Worm (Caenorhabditis elegans): ENCODE measurements around the gene pro-1.

Gene pro-1

DNA sequence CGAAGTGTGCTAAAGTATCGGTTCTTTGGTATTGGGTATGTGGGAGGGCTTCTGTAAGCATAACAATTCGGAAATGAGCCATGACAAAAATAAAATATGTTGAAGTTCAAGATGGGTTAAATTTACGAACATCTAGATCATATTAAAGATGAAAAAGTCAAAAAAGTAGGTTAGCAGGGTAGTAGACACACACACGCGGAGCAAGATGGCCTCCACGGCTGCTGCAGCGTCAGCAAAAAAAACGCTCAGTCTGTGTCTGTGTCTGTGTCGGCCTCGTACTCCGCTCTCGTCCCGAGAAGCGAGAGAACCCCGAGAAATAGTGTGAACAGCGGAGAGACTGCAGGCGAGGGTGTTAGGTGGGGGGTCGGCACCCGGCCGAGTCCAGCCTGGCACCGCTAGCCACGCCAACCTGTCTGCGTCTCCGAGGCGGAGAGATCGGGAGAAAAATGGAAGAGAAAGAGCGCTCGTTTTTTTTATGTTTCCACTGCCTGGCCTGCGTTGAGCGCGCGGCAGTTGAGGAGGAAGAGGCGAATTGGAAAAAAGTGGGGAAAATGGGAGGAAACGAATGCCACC lies 39.2 kb downstream of the pro-1 start, which contains the start of gene myrf-1:
Gene myrf-1, minus strand, starts transcription at position 51 of the 573 bp plus-strand sequence.
- TF ChIP-seq unc-42 (tag; optimal IDR thresholded peaks at IDR 0.05) (peak; percentile 70), F13H6.1 (tag; optimal IDR thresholded peaks at IDR 0.05) (peak; percentile 77), C08G9.2 (tag; optimal IDR thresholded peaks at IDR 0.05) (peak; percentile 77), T23F11.4 (GFP tag; optimal IDR thresholded peaks at IDR 0.05) (no peak), gmeb-2 (tag; optimal IDR thresholded peaks at IDR 0.05) (no peak), ceh-6 (GFP tag; optimal IDR thresholded peaks at IDR 0.05) (peak; percentile 21), hlh-30 (tag; optimal IDR thresholded peaks at IDR 0.05; ENCODE audit: insufficient read depth) (peak; percentile 55), hlh-8 (tag; optimal IDR thresholded peaks at IDR 0.05) (peak; percentile 44), sdc-2 (tag; optimal IDR thresholded peaks at IDR 0.05) (peak; percentile 59), fkh-10 (GFP tag; optimal IDR thresholded peaks at IDR 0.05) (no peak), fkh-6 (tag; optimal IDR thresholded peaks at IDR 0.05) (peak; percentile 59), zip-5 (tag; optimal IDR thresholded peaks at IDR 0.05) (no peak), ceh-34 (tag; optimal IDR thresholded peaks at IDR 0.05) (peak; percentile 86), ttx-3 (tag; optimal IDR thresholded peaks at IDR 0.05) (no peak), che-1 (tag; optimal IDR thresholded peaks at IDR 0.05) (peak; percentile 27), rnt-1 (tag; optimal IDR thresholded peaks at IDR 0.05) (peak; percentile 35), fax-1 (tag; optimal IDR thresholded peaks at IDR 0.05) (peak; percentile 37), tbx-7 (tag; optimal IDR thresholded peaks at IDR 0.05) (peak; percentile 35), ref-2 (tag; optimal IDR thresholded peaks at IDR 0.05) (peak; percentile 87), elt-2 (tag; optimal IDR thresholded peaks at IDR 0.05) (peak; percentile 17), ceh-24 (tag; optimal IDR thresholded peaks at IDR 0.05) (no peak), nfya-1 (tag; optimal IDR thresholded peaks at IDR 0.05) (peak; percentile 77), hlh-6 (tag; optimal IDR thresholded peaks at IDR 0.05) (no peak), syd-9 (tag; optimal IDR thresholded peaks at IDR 0.05) (peak; percentile 70), ceh-31 (tag; optimal IDR thresholded peaks at IDR 0.05) (peak; percentile 88), pqm-1 (tag; optimal IDR thresholded peaks at IDR 0.05) (peak; percentile 80), ceh-30 (tag; optimal IDR thresholded peaks at IDR 0.05) (no peak), ztf-16 (tag; optimal IDR thresholded peaks at IDR 0.05) (no peak), C38D4.7 (GFP tag; optimal IDR thresholded peaks at IDR 0.05) (no peak), unc-55 (GFP tag; optimal IDR thresholded peaks at IDR 0.05) (peak; percentile 15), lin-11 (tag; optimal IDR thresholded peaks at IDR 0.05) (peak; percentile 28), ceh-22 (tag; optimal IDR thresholded peaks at IDR 0.05) (no peak), tbx-2 (tag; optimal IDR thresholded peaks at IDR 0.05) (peak; percentile 94), npax-4 (tag; optimal IDR thresholded peaks at IDR 0.05) (no peak), elt-4 (tag; optimal IDR thresholded peaks at IDR 0.05) (no peak), unc-3 (GFP tag; conservative IDR thresholded peaks at IDR 0.05) (no peak), unc-3 (tag; optimal IDR thresholded peaks at IDR 0.05) (no peak), ets-4 (tag; optimal IDR thresholded peaks at IDR 0.05) (peak; percentile 56), pat-9 (tag; optimal IDR thresholded peaks at IDR 0.05) (no peak), ceh-14 (tag; optimal IDR thresholded peaks at IDR 0.05) (peak; percentile 41), pax-1 (tag; optimal IDR thresholded peaks at IDR 0.05) (no peak), nhr-232 (tag; optimal IDR thresholded peaks at IDR 0.05) (peak; percentile 40), pros-1 (tag; optimal IDR thresholded peaks at IDR 0.05) (peak; percentile 88), ceh-9 (tag; optimal IDR thresholded peaks at IDR 0.05) (no peak), ceh-18 (tag; optimal IDR thresholded peaks at IDR 0.05) (peak; percentile 89), ceh-2 (tag; optimal IDR thresholded peaks at IDR 0.05) (peak; percentile 45), sox-2 (GFP tag; IDR thresholded peaks at IDR 0.05) (no peak), madf-2 (tag; optimal IDR thresholded peaks at IDR 0.05) (peak; percentile 6), dve-1 (tag; optimal IDR thresholded peaks at IDR 0.05) (peak; percentile 18), pag-3 (tag; optimal IDR thresholded peaks at IDR 0.05; ENCODE audit: borderline replicate concordance) (peak; percentile 8), ceh-19 (GFP tag; optimal IDR thresholded peaks at IDR 0.05) (peak; percentile 58), unc-86 (tag; optimal IDR thresholded peaks at IDR 0.05) (peak; percentile 36), dmd-4 (tag; optimal IDR thresholded peaks at IDR 0.05; ENCODE audit: borderline replicate concordance) (no peak)
